Fruit fly (Drosophila melanogaster) whole organism, wandering third instar larva: ENCODE measurements around the gene CG14174.

Source experiments
- Abd-B ChIP-seq: fragments of >200 bp; optimal IDR thresholded peaks from 2 replicates; lab custom pipeline; 2017; ENCODE audit warnings: missing biosample characterization, missing genetic modification characterization
- CG32264 ChIP-seq: fragments of 200-800 bp; sonication (Bioruptor generic); optimal IDR thresholded peaks from 2 replicates; lab custom pipeline; 2016; ENCODE audit warnings: missing biosample characterization, missing genetic modification characterization
- CG9705 ChIP-seq: fragments of 200-800 bp; sonication (Bioruptor generic); optimal IDR thresholded peaks from 2 replicates; lab custom pipeline; 2018; ENCODE audit warnings: missing biosample characterization, mild to moderate bottlenecking, missing genetic modification characterization
- CrebA ChIP-seq: fragments of 200-800 bp; sonication (Bioruptor generic); optimal IDR thresholded peaks from 2 replicates; lab custom pipeline; 2016; ENCODE audit warnings: missing biosample characterization, mild to moderate bottlenecking, missing genetic modification characterization, borderline replicate concordance
- Dfd ChIP-seq: fragments of >200 bp; optimal IDR thresholded peaks from 2 replicates; lab custom pipeline; 2017; ENCODE audit warnings: missing biosample characterization, missing genetic modification characterization
- Dif ChIP-seq: fragments of 200-275, 200-300 bp; sonication (Bioruptor generic); optimal IDR thresholded peaks from 2 replicates; lab custom pipeline; 2018; ENCODE audit warnings: missing biosample characterization, missing genetic modification characterization; ENCODE audit not compliant: partially characterized antibody
- GATAd ChIP-seq: sonication (Bioruptor generic); optimal IDR thresholded peaks from 2 replicates; lab custom pipeline; 2016; ENCODE audit warnings: missing biosample characterization, missing genetic modification characterization
- HLH106 ChIP-seq: fragments of 200-800 bp; optimal IDR thresholded peaks from 3 replicates; lab custom pipeline; 2019; ENCODE audit warnings: missing biosample characterization, mild to moderate bottlenecking, missing genetic modification characterization, moderate library complexity
- Hnf4 ChIP-seq: fragments of 200-800 bp; sonication (Bioruptor generic); optimal IDR thresholded peaks from 2 replicates; lab custom pipeline; 2016; ENCODE audit warnings: missing biosample characterization, mild to moderate bottlenecking, missing genetic modification characterization
- Hr78 ChIP-seq: fragments of >200 bp; optimal IDR thresholded peaks from 2 replicates; lab custom pipeline; 2017; ENCODE audit warnings: missing biosample characterization, missing genetic modification characterization
- Hr83 ChIP-seq: fragments of 200-300 bp; sonication (Bioruptor generic); optimal IDR thresholded peaks from 2 replicates; lab custom pipeline; 2016; ENCODE audit warnings: missing biosample characterization, mild to moderate bottlenecking, missing genetic modification characterization, moderate library complexity; ENCODE audit not compliant: poor library complexity, severe bottlenecking
- Jra ChIP-seq: sonication (Bioruptor generic); optimal IDR thresholded peaks from 2 replicates; lab custom pipeline; 2016; ENCODE audit warnings: missing biosample characterization, missing genetic modification characterization
- Mio ChIP-seq: sonication (Bioruptor generic); optimal IDR thresholded peaks from 2 replicates; lab custom pipeline; 2016; ENCODE audit warnings: missing biosample characterization, missing genetic modification characterization
- Myc ChIP-seq: fragments of >200 bp; optimal IDR thresholded peaks from 2 replicates; lab custom pipeline; 2017
- N ChIP-seq: fragments of >200 bp; optimal IDR thresholded peaks from 2 replicates; lab custom pipeline; 2018; ENCODE audit warnings: missing biosample characterization, missing external identifiers, missing genetic modification characterization
- OdsH ChIP-seq: fragments of 200-800 bp; sonication (Bioruptor generic); optimal IDR thresholded peaks from 2 replicates; lab custom pipeline; 2016; ENCODE audit warnings: missing biosample characterization, mild to moderate bottlenecking, missing genetic modification characterization
- Rel ChIP-seq, 2 experiments: fragments of 200-800 bp; sonication (Bioruptor generic) in 1 of 2; optimal IDR thresholded peaks; 2 replicates in 1 of 2; 3 replicates in 1 of 2; lab custom pipeline; 2016 to 2019; ENCODE audit warnings: mild to moderate bottlenecking in 2 of 2, missing biosample characterization in 2 of 2, missing genetic modification characterization in 2 of 2, moderate library complexity in 1 of 2
- Sp1 ChIP-seq: fragments of 200-800 bp; sonication (Bioruptor generic); optimal IDR thresholded peaks from 3 replicates; lab custom pipeline; 2019; ENCODE audit warnings: missing biosample characterization, mild to moderate bottlenecking, missing genetic modification characterization, moderate library complexity
- Vsx2 ChIP-seq: fragments of 200-300, 225-300 bp; sonication (Bioruptor generic); optimal IDR thresholded peaks from 2 replicates; lab custom pipeline; 2018; ENCODE audit warnings: missing biosample characterization, missing genetic modification characterization; ENCODE audit not compliant: partially characterized antibody
- br ChIP-seq: fragments of 200-800 bp; sonication (Bioruptor generic); optimal IDR thresholded peaks from 2 replicates; lab custom pipeline; 2016; ENCODE audit warnings: missing biosample characterization, missing genetic modification characterization
- brk ChIP-seq: fragments of 200-800 bp; sonication (Bioruptor generic); optimal IDR thresholded peaks from 2 replicates; lab custom pipeline; 2016; ENCODE audit warnings: missing biosample characterization, mild to moderate bottlenecking, missing genetic modification characterization
- dl ChIP-seq, 2 experiments: fragments of 175-275, 200-275 bp in 1 of 2; fragments of 200-275 bp in 1 of 2; sonication (Bioruptor generic); optimal IDR thresholded peaks; lab custom pipeline; 2018; ENCODE audit warnings: mild to moderate bottlenecking in 2 of 2, missing biosample characterization in 2 of 2, missing genetic modification characterization in 2 of 2, moderate library complexity in 2 of 2; ENCODE audit not compliant: partially characterized antibody in 2 of 2, insufficient read depth in 1 of 2
- dmrt93B ChIP-seq: fragments of 200-800 bp; sonication (Bioruptor generic); optimal IDR thresholded peaks from 2 replicates; lab custom pipeline; 2018; ENCODE audit warnings: missing biosample characterization, mild to moderate bottlenecking, missing genetic modification characterization
- dsf ChIP-seq: sonication (Bioruptor generic); optimal IDR thresholded peaks from 2 replicates; lab custom pipeline; 2016; ENCODE audit warnings: missing biosample characterization, missing genetic modification characterization, borderline replicate concordance
- ey ChIP-seq: fragments of 200-800 bp; sonication (Bioruptor generic); optimal IDR thresholded peaks from 2 replicates; lab custom pipeline; 2016; ENCODE audit warnings: missing biosample characterization, missing genetic modification characterization
- foxo ChIP-seq, 2 experiments: fragments of 200-800 bp; sonication (Bioruptor generic); optimal IDR thresholded peaks; 2 replicates in 1 of 2; 3 replicates in 1 of 2; lab custom pipeline; 2016 to 2017; ENCODE audit warnings: missing biosample characterization in 2 of 2, missing genetic modification characterization in 2 of 2
- fru ChIP-seq: fragments of 200-800 bp; sonication (Bioruptor generic); optimal IDR thresholded peaks from 3 replicates; lab custom pipeline; 2016; ENCODE audit warnings: missing biosample characterization, mild to moderate bottlenecking, missing genetic modification characterization
- h ChIP-seq: fragments of 200-800 bp; sonication (Bioruptor generic); optimal IDR thresholded peaks from 3 replicates; lab custom pipeline; 2016; ENCODE audit warnings: missing biosample characterization, mild to moderate bottlenecking, missing genetic modification characterization
- jim ChIP-seq: fragments of 175-275, 200-325 bp; sonication (Bioruptor generic); optimal IDR thresholded peaks from 2 replicates; lab custom pipeline; 2016; ENCODE audit warnings: missing biosample characterization, mild to moderate bottlenecking, missing genetic modification characterization
- lola ChIP-seq: fragments of >200 bp; optimal IDR thresholded peaks from 2 replicates; lab custom pipeline; 2017; ENCODE audit warnings: missing biosample characterization, missing genetic modification characterization
- pan ChIP-seq: fragments of >200 bp; optimal IDR thresholded peaks from 2 replicates; lab custom pipeline; 2017
- psq ChIP-seq: fragments of 200-800 bp; sonication (Bioruptor generic); optimal IDR thresholded peaks from 3 replicates; lab custom pipeline; 2017; ENCODE audit warnings: missing biosample characterization, mild to moderate bottlenecking, missing genetic modification characterization, moderate library complexity
- rgr ChIP-seq: fragments of 200-800 bp; sonication (Bioruptor generic); optimal IDR thresholded peaks from 3 replicates; lab custom pipeline; 2016; ENCODE audit warnings: missing biosample characterization, mild to moderate bottlenecking, missing genetic modification characterization
- sage ChIP-seq: fragments of 200-800 bp; sonication (Bioruptor generic); optimal IDR thresholded peaks from 2 replicates; lab custom pipeline; 2016; ENCODE audit warnings: missing biosample characterization, mild to moderate bottlenecking, missing genetic modification characterization
- sv ChIP-seq: fragments of 200-800 bp; sonication (Bioruptor generic); optimal IDR thresholded peaks from 3 replicates; lab custom pipeline; 2016; ENCODE audit warnings: missing biosample characterization, missing genetic modification characterization
- tai ChIP-seq: sonication (Bioruptor generic); optimal IDR thresholded peaks from 2 replicates; lab custom pipeline; 2016; ENCODE audit warnings: missing biosample characterization, missing genetic modification characterization
- usp ChIP-seq: fragments of >200 bp; optimal IDR thresholded peaks from 2 replicates; lab custom pipeline; 2017; ENCODE audit warnings: missing biosample characterization, missing genetic modification characterization
- woc ChIP-seq: sonication (Bioruptor generic); optimal IDR thresholded peaks from 2 replicates; lab custom pipeline; 2016; ENCODE audit warnings: missing biosample characterization, mild to moderate bottlenecking, missing genetic modification characterization

The CG14174 gene

dm6 chr3L:9764915-9765709, 46.0 kb downstream of the CG14174 start:
- TF ChIP-seq Sp1 (GFP tag; lab: Kevin White, UChicago): peak; percentile 25
- no peak for TF ChIP-seq Vsx2
- no peak for TF ChIP-seq Hnf4
- TF ChIP-seq Jra: no peak
- TF ChIP-seq jim: no peak
- no peak for TF ChIP-seq Dfd
- TF ChIP-seq Mio: no peak
- no peak for TF ChIP-seq N (GFP tag; lab: Kevin White, UChicago)
- no peak for TF ChIP-seq sage (GFP tag; lab: Kevin White, UChicago)
- TF ChIP-seq pan (lab: Kevin White, UChicago): no peak
- TF ChIP-seq GATAd (GFP tag; lab: Kevin White, UChicago): no peak
- TF ChIP-seq Rel (GFP tag; optimal IDR thresholded peaks at IDR 0.05; lab: Kevin White, UChicago): no peak
- TF ChIP-seq Rel (tag; optimal IDR thresholded peaks at IDR 0.05; lab: Kevin White, UChicago): peak; percentile 73
- no peak for TF ChIP-seq brk (GFP tag; lab: Kevin White, UChicago)
- no peak for TF ChIP-seq CrebA (GFP tag; lab: Kevin White, UChicago)
- TF ChIP-seq OdsH (GFP tag; lab: Kevin White, UChicago): peak; percentile 17
- TF ChIP-seq Abd-B (GFP tag; lab: Kevin White, UChicago): no peak
- TF ChIP-seq sv (GFP tag; lab: Kevin White, UChicago): no peak
- TF ChIP-seq fru (GFP tag; lab: Kevin White, UChicago): peak; percentile 17
- peak; percentile 1 for TF ChIP-seq ey (GFP tag; lab: Kevin White, UChicago)
- TF ChIP-seq Hr83 (GFP tag; lab: Kevin White, UChicago): no peak
- peak; percentile 24 for TF ChIP-seq dmrt93B (GFP tag; lab: Kevin White, UChicago)
- TF ChIP-seq foxo (GFP tag; optimal IDR thresholded peaks at IDR 0.05; lab: Kevin White, UChicago): no peak
- no peak for TF ChIP-seq br (GFP tag; lab: Kevin White, UChicago)
- TF ChIP-seq psq (GFP tag; lab: Kevin White, UChicago): peak; percentile 57
- no peak for TF ChIP-seq dl (GFP tag; optimal IDR thresholded peaks at IDR 0.05; lab: Kevin White, UChicago; ENCODE audit: insufficient read depth in 1 of 2, partially characterized antibody in 2 of 2)
- TF ChIP-seq CG32264: no peak
- TF ChIP-seq lola (GFP tag; lab: Kevin White, UChicago): no peak
- TF ChIP-seq h (GFP tag; lab: Kevin White, UChicago): peak; percentile 30
- TF ChIP-seq woc: no peak
- TF ChIP-seq tai (GFP tag; lab: Kevin White, UChicago): no peak
- no peak for TF ChIP-seq usp (GFP tag; lab: Kevin White, UChicago)
- TF ChIP-seq HLH106 (tag; lab: Kevin White, UChicago): peak; percentile 18
- no peak for TF ChIP-seq Dif (GFP tag; lab: Kevin White, UChicago)
- TF ChIP-seq Hr78 (GFP tag; lab: Kevin White, UChicago): no peak
- TF ChIP-seq CG9705 (GFP tag; lab: Kevin White, UChicago): no peak
- TF ChIP-seq Myc (lab: Kevin White, UChicago): no peak
- TF ChIP-seq dsf (GFP tag; lab: Kevin White, UChicago): no peak
- TF ChIP-seq rgr (GFP tag; lab: Kevin White, UChicago): no peak
- TF ChIP-seq, all 38 proteins: peak for 9

dm6 chr3L:9765710-9766005, 46.5 kb downstream of the CG14174 start:
- TF ChIP-seq CG9705 (GFP tag; lab: Kevin White, UChicago) (no peak), Dif (GFP tag; lab: Kevin White, UChicago) (no peak), usp (GFP tag; lab: Kevin White, UChicago) (no peak), dmrt93B (GFP tag; lab: Kevin White, UChicago) (no peak), CrebA (GFP tag; lab: Kevin White, UChicago) (no peak), HLH106 (tag; lab: Kevin White, UChicago) (no peak), Dfd (no peak), Hr83 (GFP tag; lab: Kevin White, UChicago) (no peak), ey (GFP tag; lab: Kevin White, UChicago) (no peak), Myc (lab: Kevin White, UChicago) (no peak), fru (GFP tag; lab: Kevin White, UChicago) (no peak), sv (GFP tag; lab: Kevin White, UChicago) (no peak), jim (no peak), sage (GFP tag; lab: Kevin White, UChicago) (no peak), dl (GFP tag; optimal IDR thresholded peaks at IDR 0.05; lab: Kevin White, UChicago; ENCODE audit: insufficient read depth in 1 of 2, partially characterized antibody in 2 of 2) (no peak), Hnf4 (no peak), psq (GFP tag; lab: Kevin White, UChicago) (no peak), pan (lab: Kevin White, UChicago) (no peak), rgr (GFP tag; lab: Kevin White, UChicago) (no peak), dsf (GFP tag; lab: Kevin White, UChicago) (no peak)
